Fruit fly (Drosophila melanogaster) whole organism, embryonic: ENCODE data around the gene Golgin84.

Experiments used
- ATbp ChIP-seq: fragments of 200-800 bp; sonication (Bioruptor generic); optimal IDR thresholded peaks from 2 replicates; lab custom pipeline; 2017; ENCODE audit warnings: missing biosample characterization, mild to moderate bottlenecking, missing genetic modification characterization, missing genetic modification reagents
- BEAF-32 ChIP-seq: fragments of 200-800 bp; sonication (Bioruptor generic); optimal IDR thresholded peaks from 3 replicates; lab custom pipeline; 2017; ENCODE audit warnings: missing biosample characterization, missing genetic modification characterization, mild to moderate bottlenecking, moderate library complexity, missing genetic modification reagents
- CG10366 ChIP-seq: fragments of 200-800 bp; sonication (Bioruptor generic); IDR thresholded peaks from 2 replicates; pipeline ENCODE4 v1.3.6; 2022; ENCODE audit warnings: missing biosample characterization, missing genetic modification characterization
- CG11247 ChIP-seq: fragments of 200-800 bp; sonication (Bioruptor generic); IDR thresholded peaks from 2 replicates; pipeline ENCODE4 v1.3.6; 2022; ENCODE audit warnings: missing biosample characterization, missing genetic modification characterization
- CG11695 ChIP-seq: fragments of 200-800 bp; sonication (Bioruptor generic); IDR thresholded peaks from 3 replicates; pipeline ENCODE4 v1.3.6; 2022; ENCODE audit warnings: missing biosample characterization, missing genetic modification characterization
- CG13424 ChIP-seq: fragments of 200-800 bp; sonication (Bioruptor generic); optimal IDR thresholded peaks from 2 replicates; lab custom pipeline; 2019; ENCODE audit warnings: missing biosample characterization, mild to moderate bottlenecking, missing genetic modification characterization, moderate library complexity
- CG13624 ChIP-seq: fragments of 200-800 bp; sonication (Bioruptor generic); optimal IDR thresholded peaks from 2 replicates; lab custom pipeline; 2016; ENCODE audit warnings: missing biosample characterization, missing genetic modification characterization
- CG15514 ChIP-seq: fragments of 200-800 bp; sonication (Bioruptor generic); optimal IDR thresholded peaks from 3 replicates; lab custom pipeline; 2017; ENCODE audit warnings: missing biosample characterization, missing genetic modification characterization, mild to moderate bottlenecking, moderate library complexity, missing genetic modification reagents
- CG15601 ChIP-seq: fragments of 200-800 bp; sonication (Bioruptor generic); optimal IDR thresholded peaks from 3 replicates; lab custom pipeline; 2019; ENCODE audit warnings: missing biosample characterization, mild to moderate bottlenecking, missing genetic modification characterization, moderate library complexity
- CG16815 ChIP-seq: fragments of 200-800 bp; sonication (Bioruptor generic); optimal IDR thresholded peaks from 3 replicates; lab custom pipeline; 2017; ENCODE audit warnings: missing biosample characterization, mild to moderate bottlenecking, missing genetic modification characterization
- CG17912 ChIP-seq: fragments of 200-800 bp; sonication (Bioruptor generic); optimal IDR thresholded peaks from 2 replicates; lab custom pipeline; 2018; ENCODE audit warnings: missing biosample characterization, mild to moderate bottlenecking, missing genetic modification characterization
- CG2875 ChIP-seq: fragments of 200-800 bp; sonication (Bioruptor generic); optimal IDR thresholded peaks from 2 replicates; lab custom pipeline; 2017; ENCODE audit warnings: missing biosample characterization, mild to moderate bottlenecking, missing genetic modification characterization, missing genetic modification reagents
- CG30020 ChIP-seq: fragments of 200-800 bp; optimal IDR thresholded peaks from 2 replicates; lab custom pipeline; 2019; ENCODE audit warnings: missing biosample characterization, mild to moderate bottlenecking, missing genetic modification characterization, moderate library complexity
- CG30431 ChIP-seq: fragments of 200-800 bp; sonication (Bioruptor generic); optimal IDR thresholded peaks from 2 replicates; lab custom pipeline; 2017; ENCODE audit warnings: missing biosample characterization, missing genetic modification characterization
- CG31365 ChIP-seq: fragments of 200-800 bp; sonication (Bioruptor generic); optimal IDR thresholded peaks from 2 replicates; lab custom pipeline; 2018; ENCODE audit warnings: missing biosample characterization, mild to moderate bottlenecking, missing genetic modification characterization
- CG32772 ChIP-seq: fragments of 200-800 bp; sonication (Bioruptor generic); IDR thresholded peaks from 2 replicates; pipeline ENCODE4 v1.3.6; 2022; ENCODE audit warnings: missing biosample characterization, missing genetic modification characterization
- CG33557 ChIP-seq: fragments of 200-800 bp; sonication (Bioruptor generic); optimal IDR thresholded peaks from 2 replicates; lab custom pipeline; 2019; ENCODE audit warnings: missing biosample characterization, mild to moderate bottlenecking, missing genetic modification characterization, moderate library complexity
- CG3726 ChIP-seq: fragments of 200-800 bp; sonication (Bioruptor generic); IDR thresholded peaks from 3 replicates; pipeline ENCODE4, ENCODE4 v1.3.6; 2022; ENCODE audit warnings: missing biosample characterization, missing genetic modification characterization
- CG4404 ChIP-seq: fragments of 200-800 bp; sonication (Bioruptor generic); IDR thresholded peaks from 2 replicates; pipeline ENCODE4 v1.3.6; 2022; ENCODE audit warnings: missing biosample characterization, missing genetic modification characterization
- CG4424 ChIP-seq: fragments of 200-800 bp; sonication (Bioruptor generic); optimal IDR thresholded peaks from 3 replicates; lab custom pipeline; 2016; ENCODE audit warnings: missing biosample characterization, missing genetic modification characterization
- CG4617 ChIP-seq: fragments of 200-800 bp; sonication (Bioruptor generic); optimal IDR thresholded peaks from 3 replicates; lab custom pipeline; 2016; ENCODE audit warnings: missing biosample characterization, missing genetic modification characterization, borderline replicate concordance
- CG6254 ChIP-seq: fragments of 200-800 bp; sonication (Bioruptor generic); optimal IDR thresholded peaks from 3 replicates; lab custom pipeline; 2017; ENCODE audit warnings: mild to moderate bottlenecking, missing biosample characterization, missing genetic modification reagents, missing genetic modification characterization
- CG6765 ChIP-seq: fragments of 200-800 bp; sonication (Bioruptor generic); optimal IDR thresholded peaks from 3 replicates; lab custom pipeline; 2017; ENCODE audit warnings: missing biosample characterization, mild to moderate bottlenecking, missing genetic modification characterization
- CG7987 ChIP-seq: fragments of 200-800 bp; sonication (Bioruptor generic); optimal IDR thresholded peaks from 2 replicates; lab custom pipeline; 2018; ENCODE audit warnings: missing biosample characterization, mild to moderate bottlenecking, missing genetic modification characterization, moderate library complexity
- CG8290 ChIP-seq, 3 experiments: fragments of 200-800 bp; sonication (Bioruptor generic); optimal IDR thresholded peaks; 2 replicates each; lab custom pipeline; 2016 to 2019; ENCODE audit warnings: missing biosample characterization in 3 of 3, missing genetic modification characterization in 3 of 3, mild to moderate bottlenecking in 2 of 3, moderate library complexity in 1 of 3
- CG8359 ChIP-seq: fragments of 200-800 bp; sonication (Bioruptor generic); optimal IDR thresholded peaks from 2 replicates; lab custom pipeline; 2017; ENCODE audit warnings: missing biosample characterization, mild to moderate bottlenecking, missing genetic modification characterization, borderline replicate concordance
- CG8765 ChIP-seq: fragments of 200-800 bp; sonication (Bioruptor generic); IDR thresholded peaks from 2 replicates; pipeline ENCODE4 v1.3.6; 2022; ENCODE audit warnings: missing biosample characterization, missing genetic modification characterization
- CG9609 ChIP-seq: fragments of 200-800 bp; sonication (Bioruptor generic); optimal IDR thresholded peaks from 3 replicates; lab custom pipeline; 2016; ENCODE audit warnings: missing biosample characterization, missing genetic modification characterization
- CG9817 ChIP-seq: fragments of 200-800 bp; sonication (Bioruptor generic); optimal IDR thresholded peaks from 2 replicates; lab custom pipeline; 2018; ENCODE audit warnings: missing biosample characterization, mild to moderate bottlenecking, missing genetic modification characterization, moderate library complexity
- CoRest ChIP-seq: fragments of 200-800 bp; sonication (Bioruptor generic); optimal IDR thresholded peaks from 3 replicates; lab custom pipeline; 2018; ENCODE audit warnings: missing biosample characterization, mild to moderate bottlenecking, missing genetic modification characterization, moderate library complexity
- Dll ChIP-seq: fragments of 200-800 bp; sonication (Bioruptor generic); IDR thresholded peaks from 4 replicates; pipeline ENCODE4 v1.3.6; 2022; ENCODE audit warnings: missing biosample characterization, missing genetic modification characterization; ENCODE audit not compliant: partially characterized antibody
- Ets65A ChIP-seq: fragments of 200-800 bp; sonication (Bioruptor generic); peaks from one replicate; lab custom pipeline; 2016; ENCODE audit warnings: missing biosample characterization, missing genetic modification characterization
- HHEX ChIP-seq: fragments of 200-800 bp; sonication (Bioruptor generic); optimal IDR thresholded peaks from 3 replicates; lab custom pipeline; 2017; ENCODE audit warnings: missing biosample characterization, mild to moderate bottlenecking, missing genetic modification characterization, missing genetic modification reagents
- Hr3 ChIP-seq: fragments of 200-800 bp; sonication (Bioruptor generic); optimal IDR thresholded peaks from 3 replicates; lab custom pipeline; 2016; ENCODE audit warnings: missing biosample characterization, missing genetic modification characterization
- Pdp1 ChIP-seq, 2 experiments: fragments of 200-800 bp; sonication (Bioruptor generic); optimal IDR thresholded peaks; 3 replicates each; lab custom pipeline; 2016; ENCODE audit warnings: missing biosample characterization in 2 of 2, missing genetic modification characterization in 2 of 2, mild to moderate bottlenecking in 1 of 2, moderate library complexity in 1 of 2
- Stat92E ChIP-seq, 3 experiments: fragments of >200 bp in 2 of 3; fragments of 200-800 bp in 1 of 3; sonication (Bioruptor generic) in 1 of 3; optimal IDR thresholded peaks; 2 replicates each; lab custom pipeline; 2017 to 2019; ENCODE audit warnings: missing biosample characterization in 3 of 3, missing genetic modification characterization in 3 of 3, mild to moderate bottlenecking in 1 of 3, moderate library complexity in 1 of 3
- Tbp ChIP-seq: fragments of >200 bp; optimal IDR thresholded peaks from 2 replicates; lab custom pipeline; 2018; ENCODE audit warnings: missing biosample characterization, missing genetic modification characterization
- Trl ChIP-seq, 3 experiments: fragments of >200 bp in 2 of 3; fragments of 200-800 bp in 1 of 3; sonication (Bioruptor generic) in 1 of 3; optimal IDR thresholded peaks; 2 replicates in 1 of 3; 3 replicates in 2 of 3; lab custom pipeline; 2016 to 2017; ENCODE audit warnings: missing biosample characterization in 1 of 3, missing genetic modification characterization in 1 of 3
- Xrp1 ChIP-seq: fragments of 200-800 bp; sonication (Bioruptor generic); IDR thresholded peaks from 2 replicates; pipeline ENCODE4 v1.3.6; 2022; ENCODE audit warnings: missing biosample characterization, missing genetic modification characterization
- bcd ChIP-seq: fragments of 200-800 bp; sonication (Bioruptor generic); optimal IDR thresholded peaks from 2 replicates; lab custom pipeline; 2017; ENCODE audit warnings: missing biosample characterization, mild to moderate bottlenecking, missing genetic modification characterization
- br ChIP-seq: fragments of >200 bp; optimal IDR thresholded peaks from 2 replicates; lab custom pipeline; 2017
- btn ChIP-seq: fragments of 200-800 bp; sonication (Bioruptor generic); optimal IDR thresholded peaks from 2 replicates; lab custom pipeline; 2016; ENCODE audit warnings: missing biosample characterization, missing genetic modification characterization
- ci ChIP-seq: fragments of 200-800 bp; sonication (Bioruptor generic); IDR thresholded peaks from 3 replicates; pipeline ENCODE4 v1.3.6; 2022; ENCODE audit warnings: missing biosample characterization, missing genetic modification characterization
- corto ChIP-seq: fragments of 200-800 bp; sonication (Bioruptor generic); optimal IDR thresholded peaks from 2 replicates; lab custom pipeline; 2016; ENCODE audit warnings: missing biosample characterization, mild to moderate bottlenecking, missing genetic modification characterization, moderate library complexity
- jumu ChIP-seq: fragments of 200-800 bp; sonication (Bioruptor generic); optimal IDR thresholded peaks from 3 replicates; lab custom pipeline; 2016; ENCODE audit warnings: missing biosample characterization, missing genetic modification characterization
- sens ChIP-seq: fragments of 200-800 bp; sonication (Bioruptor generic); peaks from one replicate; lab custom pipeline; 2016; ENCODE audit warnings: missing biosample characterization, missing genetic modification characterization
- vnd ChIP-seq: fragments of 200-800 bp; sonication (Bioruptor generic); IDR thresholded peaks from 3 replicates; pipeline ENCODE4 v1.3.6; 2022; ENCODE audit warnings: missing biosample characterization, missing genetic modification characterization; ENCODE audit not compliant: partially characterized antibody

Gene Golgin84

dm6 chr3R:24348420-24349190 is 9.1 kb downstream of the Golgin84 start, which contains the start of the genes CG5746 and CG6454 (continued):
- no peak for TF ChIP-seq HHEX
- TF ChIP-seq Dll, result 0 out of 4 replicates have a peak, but pooled peaks have one; percentile 19
- TF ChIP-seq btn (GFP tag; lab: Kevin White, UChicago), result no peak
- no peak for TF ChIP-seq CG17912 (GFP tag; lab: Kevin White, UChicago)
- peak; percentile 75 for TF ChIP-seq CG4617 (GFP tag; lab: Kevin White, UChicago)
- TF ChIP-seq CG4404 (GFP tag; lab: Robert Waterston, UW), result no peak
- peak; percentile 31; the same call in 1 of the 2 replicates for TF ChIP-seq CG8765 (GFP tag; lab: Robert Waterston, UW)
- no peak for TF ChIP-seq ATbp
- peak; percentile 44 for TF ChIP-seq CG33557 (GFP tag; lab: Kevin White, UChicago)
- peak; percentile 53 to 64 for TF ChIP-seq Pdp1 (GFP tag; optimal IDR thresholded peaks at IDR 0.05; lab: Kevin White, UChicago)
- no peak for TF ChIP-seq CG15601 (tag; lab: Kevin White, UChicago)
- TF ChIP-seq CG8290 (GFP tag; optimal IDR thresholded peaks at IDR 0.05; lab: Kevin White, UChicago), result peak; percentile 38
- TF ChIP-seq CG8290 (tag; optimal IDR thresholded peaks at IDR 0.05; lab: Kevin White, UChicago), result no peak
- no peak for TF ChIP-seq CG30431 (GFP tag; lab: Kevin White, UChicago)
- TF ChIP-seq Hr3 (GFP tag; lab: Kevin White, UChicago), result peak; percentile 73
- no peak for TF ChIP-seq CG3726 (GFP tag; lab: Robert Waterston, UW)
- TF ChIP-seq CG11695, result no peak
- no peak for TF ChIP-seq CG9817
- no peak for TF ChIP-seq bcd (GFP tag; lab: Kevin White, UChicago)
- peak; percentile 43 for TF ChIP-seq CG16815 (GFP tag; lab: Kevin White, UChicago)
- no peak for TF ChIP-seq corto
- no peak for TF ChIP-seq CG10366 (GFP tag; lab: Robert Waterston, UW)
- TF ChIP-seq ci (GFP tag; lab: Robert Waterston, UW), result no peak
- no peak for TF ChIP-seq CG7987
- TF ChIP-seq CG8359, result no peak
- peak; percentile 61 for TF ChIP-seq jumu (GFP tag; lab: Kevin White, UChicago)
- peak; percentile 59 for TF ChIP-seq Tbp (GFP tag; lab: Kevin White, UChicago)
- TF ChIP-seq Ets65A (GFP tag; lab: Kevin White, UChicago), result peak; percentile 69
- peak; percentile 53 for TF ChIP-seq CG13624 (GFP tag; lab: Kevin White, UChicago)
- TF ChIP-seq br (lab: Kevin White, UChicago), result no peak
- peak; percentile 94 for TF ChIP-seq sens (GFP tag; lab: Kevin White, UChicago)
- no peak for TF ChIP-seq Stat92E (GFP tag; optimal IDR thresholded peaks at IDR 0.05; lab: Kevin White, UChicago)
- TF ChIP-seq CG9609, result peak; percentile 73
- TF ChIP-seq CG11247 (GFP tag; lab: Robert Waterston, UW), result peak; percentile 42
- peak; percentile 79 for TF ChIP-seq CoRest (tag; lab: Kevin White, UChicago)
- TF ChIP-seq CG32772 (GFP tag; lab: Robert Waterston, UW), result no peak; the same call in 1 of the 2 replicates
- peak; percentile 69 for TF ChIP-seq CG30020 (tag; lab: Kevin White, UChicago)
- TF ChIP-seq CG31365 (tag; lab: Kevin White, UChicago), result no peak
- no peak for TF ChIP-seq Trl (optimal IDR thresholded peaks at IDR 0.05; lab: Kevin White, UChicago)
- TF ChIP-seq Trl (GFP tag; optimal IDR thresholded peaks at IDR 0.05; lab: Kevin White, UChicago), result peak; percentile 65
- TF ChIP-seq CG6765 (GFP tag; lab: Kevin White, UChicago), result peak; percentile 30
- no peak for TF ChIP-seq CG6254 (GFP tag; lab: Kevin White, UChicago)
- TF ChIP-seq Xrp1, result peak; percentile 35; the same call in 1 of the 2 replicates
- TF ChIP-seq CG2875 (GFP tag; lab: Kevin White, UChicago), result no peak
- peak; percentile 44 for TF ChIP-seq BEAF-32
- TF ChIP-seq CG15514, result peak; percentile 33
- no peak for TF ChIP-seq vnd (GFP tag; lab: Robert Waterston, UW)
- TF ChIP-seq CG4424 (GFP tag; lab: Kevin White, UChicago), result no peak
- TF ChIP-seq CG13424 (tag; lab: Kevin White, UChicago), result no peak
